Worm (Caenorhabditis elegans) whole organism, L4 larva: ENCODE measurements around the gene mdt-11.

Source experiments
- aly-2 ChIP-seq: sonication (generic microtip); optimal IDR thresholded peaks from 2 replicates; lab custom pipeline; 2018; ENCODE audit warnings: missing biosample characterization, missing genetic modification characterization
- dpl-1 ChIP-seq: fragments of 150-350 bp; optimal IDR thresholded peaks from 2 replicates; lab custom pipeline; 2014; ENCODE audit warnings: missing biosample characterization, missing genetic modification reagents, missing genetic modification characterization
- fkh-10 ChIP-seq: fragments of 150-350 bp; optimal IDR thresholded peaks from 2 replicates; lab custom pipeline; 2014; ENCODE audit warnings: missing biosample characterization, missing genetic modification reagents, missing genetic modification characterization
- hlh-11 ChIP-seq: fragments of 200-800 bp; sonication (Bioruptor generic); optimal IDR thresholded peaks from 2 replicates; lab custom pipeline; 2018; ENCODE audit warnings: mild to moderate bottlenecking, missing genetic modification characterization, missing compliant biosample characterization
- hmg-1.1 ChIP-seq: fragments of 200-800 bp; sonication (Bioruptor generic); IDR thresholded peaks from 2 replicates; pipeline ENCODE4 v1.3.6; 2022; ENCODE audit warnings: missing genetic modification reagents, missing genetic modification characterization, missing compliant biosample characterization
- lsy-2 ChIP-seq, 2 experiments: fragments of 150-350 bp in 1 of 2; sonication (generic microtip) in 1 of 2; optimal IDR thresholded peaks; 2 replicates each; lab custom pipeline; 2014 to 2017; ENCODE audit warnings: missing biosample characterization in 2 of 2, missing genetic modification characterization in 2 of 2
- mdl-1 ChIP-seq, 2 experiments: fragments of 150-350 bp in 1 of 2; sonication (generic microtip) in 1 of 2; optimal IDR thresholded peaks; 2 replicates each; lab custom pipeline; 2014 to 2017; ENCODE audit warnings: missing biosample characterization in 2 of 2, missing genetic modification characterization in 2 of 2
- mdt-29 ChIP-seq: fragments of 200-800 bp; sonication (Bioruptor generic); IDR thresholded peaks from 2 replicates; pipeline ENCODE4 v1.3.6; 2022; ENCODE audit warnings: missing genetic modification reagents, missing genetic modification characterization, missing compliant biosample characterization
- php-3 ChIP-seq: fragments of 200-800 bp; sonication (Bioruptor generic); IDR thresholded peaks from 2 replicates; pipeline ENCODE4 v1.3.6; 2022; ENCODE audit warnings: missing genetic modification reagents, missing genetic modification characterization, missing compliant biosample characterization
- ztf-11 ChIP-seq: fragments of 150-350 bp; optimal IDR thresholded peaks from 2 replicates; lab custom pipeline; 2014; ENCODE audit warnings: missing biosample characterization, missing genetic modification characterization

ce11 chrIII:5008730-5009129 is 12.3 kb upstream of the mdt-11 start, which contains the start of gene R144.11:
- TF ChIP-seq ztf-11 (tag; lab: Kevin White, UChicago) (no peak), lsy-2 (tag; optimal IDR thresholded peaks at IDR 0.05; lab: Kevin White, UChicago) (no peak), hmg-1.1 (GFP tag; lab: Robert Waterston, UW) (no peak), php-3 (no peak), hlh-11 (tag; lab: Kevin White, UChicago) (no peak), dpl-1 (GFP tag; lab: Kevin White, UChicago) (no peak), mdl-1 (tag; optimal IDR thresholded peaks at IDR 0.05; lab: Kevin White, UChicago) (no peak), fkh-10 (GFP tag; lab: Kevin White, UChicago) (no peak), aly-2 (tag; lab: Kevin White, UChicago) (no peak), mdt-29 (GFP tag; lab: Robert Waterston, UW) (no peak)
